Worm (Caenorhabditis elegans) whole organism, L4 larva: ENCODE measurements around the gene C28A5.6.

Source experiments
- ceh-28 ChIP-seq: fragments of 150-350 bp; optimal IDR thresholded peaks from 2 replicates; lab custom pipeline; 2014; ENCODE audit warnings: missing biosample characterization, missing genetic modification reagents, missing genetic modification characterization
- gei-8 ChIP-seq: fragments of 200-800 bp; sonication (Bioruptor generic); optimal IDR thresholded peaks from 2 replicates; lab custom pipeline; 2018; ENCODE audit warnings: mild to moderate bottlenecking, missing genetic modification characterization, missing compliant biosample characterization
- snpc-4 ChIP-seq: fragments of 150-350 bp; optimal IDR thresholded peaks from 2 replicates; lab custom pipeline; 2014; ENCODE audit warnings: missing biosample characterization, missing genetic modification characterization

DNA sequence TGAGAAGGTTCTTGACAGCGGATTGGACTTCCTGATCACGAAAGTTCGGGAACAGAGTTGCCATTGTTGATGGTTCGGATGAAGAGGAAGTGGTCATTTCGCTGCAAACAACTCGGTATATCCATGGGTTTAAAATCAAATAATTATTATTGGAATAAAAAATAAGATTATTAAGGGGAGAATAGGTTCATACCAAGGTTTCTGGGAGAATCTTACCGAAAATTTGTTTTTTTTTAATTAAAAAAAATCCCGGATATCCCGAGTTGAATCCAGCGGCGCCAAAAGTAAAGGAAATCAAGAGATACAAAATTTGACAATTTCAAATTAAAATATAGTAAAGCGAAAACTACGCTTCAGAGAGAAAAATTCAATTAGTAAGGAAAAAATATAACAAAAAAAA is 11.3 kb downstream of the C28A5.6 start, which contains the start of the genes R07E5.19 and pdcd-2:
- no peak for TF ChIP-seq snpc-4
- TF ChIP-seq ceh-28, result no peak
- TF ChIP-seq gei-8 (GFP tag; lab: Kevin White, UChicago), result no peak
